Fruit fly (Drosophila melanogaster): Measurements from ENCODE around the gene CG42393.
A peak's percentile ranks its signal among the peaks of the same experiment; 100 is the strongest.

DNA sequence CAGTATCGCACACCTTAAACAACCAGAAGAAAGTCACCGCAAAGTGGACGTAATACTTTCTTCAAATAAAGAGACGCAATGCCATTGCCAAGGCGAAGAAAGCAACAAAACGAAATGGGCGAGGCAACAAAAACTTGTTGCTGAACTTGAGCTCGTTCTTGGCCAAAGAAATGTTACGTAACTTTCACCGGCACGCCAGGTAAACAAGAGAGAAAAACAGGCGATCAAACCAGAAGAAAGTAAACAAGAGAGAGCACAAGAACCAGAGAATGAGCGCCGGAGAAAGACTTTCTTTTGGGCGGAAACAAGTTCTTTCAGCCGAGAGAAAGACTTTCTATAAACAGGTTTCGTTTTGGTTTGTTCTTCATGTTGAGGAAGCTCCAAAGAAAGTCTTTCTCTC, 49.3 kb upstream of the CG42393 start:
- TF ChIP-seq psq (optimal IDR thresholded peaks at IDR 0.05) (no peak), pan (optimal IDR thresholded peaks at IDR 0.05) (peak; percentile 26), EcR (GFP tag; optimal IDR thresholded peaks at IDR 0.05) (no peak)
